Fruit fly (Drosophila melanogaster) whole organism, adult: ENCODE data around the gene hiro.

Experiments used
- CG11617 ChIP-seq: fragments of 200-800 bp; sonication (Bioruptor generic); optimal IDR thresholded peaks from 2 replicates; lab custom pipeline; 2017; ENCODE audit warnings: mild to moderate bottlenecking, missing biosample characterization, missing genetic modification reagents, missing genetic modification characterization
- CG12768 ChIP-seq: fragments of 200-800 bp; sonication (Bioruptor generic); optimal IDR thresholded peaks from 2 replicates; lab custom pipeline; 2017; ENCODE audit warnings: missing biosample characterization, missing genetic modification characterization, mild to moderate bottlenecking, moderate library complexity, missing genetic modification reagents
- CG14711 ChIP-seq: fragments of 200-800 bp; sonication (Bioruptor generic); optimal IDR thresholded peaks from 2 replicates; lab custom pipeline; 2018; ENCODE audit warnings: missing biosample characterization, mild to moderate bottlenecking, missing genetic modification characterization, moderate library complexity
- CG1620 ChIP-seq: fragments of 200-800 bp; sonication (Bioruptor generic); optimal IDR thresholded peaks from 2 replicates; lab custom pipeline; 2016; ENCODE audit warnings: missing biosample characterization, missing genetic modification characterization
- CG33017 ChIP-seq: fragments of 200-800 bp; sonication (Bioruptor generic); optimal IDR thresholded peaks from 2 replicates; lab custom pipeline; 2018; ENCODE audit warnings: missing biosample characterization, mild to moderate bottlenecking, missing genetic modification characterization, moderate library complexity
- CG7045 ChIP-seq: fragments of 200-800 bp; sonication (Bioruptor generic); optimal IDR thresholded peaks from 2 replicates; lab custom pipeline; 2017; ENCODE audit warnings: missing biosample characterization, mild to moderate bottlenecking, missing genetic modification characterization
- Crg-1 ChIP-seq: fragments of 200-800 bp; sonication (Bioruptor generic); optimal IDR thresholded peaks from 2 replicates; lab custom pipeline; 2016; ENCODE audit warnings: missing biosample characterization, missing genetic modification characterization
- Mnt ChIP-seq: fragments of 200-800 bp; sonication (Bioruptor generic); optimal IDR thresholded peaks from 2 replicates; lab custom pipeline; 2016; ENCODE audit warnings: missing biosample characterization, mild to moderate bottlenecking, missing genetic modification characterization
- cic ChIP-seq: fragments of 200-800 bp; sonication (Bioruptor generic); optimal IDR thresholded peaks from 2 replicates; lab custom pipeline; 2017; ENCODE audit warnings: missing biosample characterization, mild to moderate bottlenecking, missing genetic modification characterization, moderate library complexity
- cnc ChIP-seq, 2 experiments: fragments of >200 bp; optimal IDR thresholded peaks; 2 replicates each; lab custom pipeline; 2017
- kay ChIP-seq: fragments of 200-800 bp; sonication (Bioruptor generic); peaks from one replicate; lab custom pipeline; 2016; ENCODE audit warnings: missing biosample characterization, missing genetic modification characterization, borderline replicate concordance
- pad ChIP-seq: fragments of 200-800 bp; sonication (Bioruptor generic); optimal IDR thresholded peaks from 3 replicates; lab custom pipeline; 2017; ENCODE audit warnings: missing biosample characterization, missing genetic modification characterization, mild to moderate bottlenecking, moderate library complexity, missing genetic modification reagents
- tj ChIP-seq: fragments of 200-800 bp; sonication (Bioruptor generic); optimal IDR thresholded peaks from 3 replicates; lab custom pipeline; 2017; ENCODE audit warnings: missing biosample characterization, mild to moderate bottlenecking, missing genetic modification characterization, moderate library complexity
- toe ChIP-seq: fragments of 200-800 bp; sonication (Bioruptor generic); optimal IDR thresholded peaks from 2 replicates; lab custom pipeline; 2016; ENCODE audit warnings: missing biosample characterization, missing genetic modification characterization

DNA sequence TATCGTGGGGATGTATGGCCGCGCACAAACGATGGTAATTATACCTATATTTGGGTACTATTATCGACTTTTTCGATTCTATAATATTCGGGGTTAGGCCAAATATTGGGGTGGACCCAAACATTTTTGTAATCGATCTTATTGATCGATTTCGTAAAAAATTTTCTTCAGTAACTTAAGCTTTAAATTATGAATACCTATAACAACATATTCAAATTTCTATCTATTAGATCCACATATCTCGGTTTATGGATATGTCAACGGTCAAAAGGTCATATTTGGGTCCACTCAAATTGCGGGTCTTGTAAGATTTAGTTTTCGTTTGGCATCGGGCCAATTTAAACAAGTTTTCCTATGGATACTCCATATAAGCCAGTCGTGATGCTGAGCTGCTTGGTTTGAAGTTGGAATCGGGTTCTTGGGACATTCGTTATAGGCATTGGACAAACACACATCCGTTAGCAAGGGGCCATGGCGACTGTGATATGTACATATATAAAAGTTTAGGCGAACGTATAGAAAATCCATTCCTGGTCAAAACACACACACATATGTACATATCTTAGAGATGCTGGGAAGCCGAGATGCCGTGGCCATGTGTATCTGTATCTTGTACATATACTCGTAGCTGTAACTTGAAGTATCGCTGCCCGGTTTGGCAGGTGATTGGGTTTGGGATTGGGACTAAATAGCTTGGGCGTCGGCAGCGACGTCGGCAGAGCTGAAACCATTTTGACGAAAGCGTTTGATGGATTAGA is 12.6 kb upstream of the hiro start:
- no peak for TF ChIP-seq kay (GFP tag; lab: Kevin White, UChicago)
- TF ChIP-seq CG7045 (GFP tag; lab: Kevin White, UChicago): no peak
- no peak for TF ChIP-seq CG11617 (GFP tag; lab: Kevin White, UChicago)
- TF ChIP-seq tj (GFP tag; lab: Kevin White, UChicago): no peak
- TF ChIP-seq CG33017: no peak
- TF ChIP-seq pad: no peak
- TF ChIP-seq CG1620 (GFP tag; lab: Kevin White, UChicago): no peak
- no peak for TF ChIP-seq CG14711 (tag; lab: Kevin White, UChicago)
- no peak for TF ChIP-seq cnc (optimal IDR thresholded peaks at IDR 0.05; lab: Kevin White, UChicago)
- TF ChIP-seq toe (GFP tag; lab: Kevin White, UChicago): no peak
- TF ChIP-seq Mnt (GFP tag; lab: Kevin White, UChicago): no peak
- TF ChIP-seq cic (GFP tag; lab: Kevin White, UChicago): no peak
- no peak for TF ChIP-seq CG12768 (GFP tag; lab: Kevin White, UChicago)
- TF ChIP-seq Crg-1 (GFP tag; lab: Kevin White, UChicago): no peak
